Fruit fly (Drosophila melanogaster): ENCODE data around the gene CG8036.

CG8036 gene

DNA sequence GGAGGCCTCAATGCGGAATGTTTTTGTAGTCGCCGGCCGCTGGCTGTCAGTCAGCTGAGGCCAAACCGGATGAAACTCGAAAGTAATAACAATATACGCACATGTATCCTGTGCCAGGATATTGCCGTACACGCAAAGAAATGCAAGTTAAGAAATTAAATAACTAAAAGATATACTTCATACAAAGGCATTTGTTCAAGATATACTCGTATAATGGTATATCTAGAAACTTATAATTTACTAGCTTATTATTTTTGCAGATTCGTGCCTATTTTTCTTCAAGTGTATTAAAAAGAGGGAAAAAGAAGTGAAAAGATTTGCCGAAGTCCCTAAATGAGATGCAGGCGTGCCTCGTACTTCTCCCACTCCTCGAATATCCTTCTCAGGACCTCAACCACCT is 15.6 kb downstream of the CG8036 start (continued):
- no peak for TF ChIP-seq salm (tag; optimal IDR thresholded peaks at IDR 0.05)
- no peak for TF ChIP-seq MBD-R2 (GFP tag; IDR thresholded peaks at IDR 0.05)
- no peak for TF ChIP-seq fu2 (GFP tag; optimal IDR thresholded peaks at IDR 0.05)
- TF ChIP-seq CG10959 (GFP tag; IDR thresholded peaks at IDR 0.05): peak; percentile 42; the same call in 1 of the 2 replicates
- TF ChIP-seq sens-2 (GFP tag; IDR thresholded peaks at IDR 0.05): no peak
- no peak for TF ChIP-seq CG42726 (GFP tag; IDR thresholded peaks at IDR 0.05; ENCODE audit: partially characterized antibody)
- TF ChIP-seq Ptx1 (GFP tag; IDR thresholded peaks at IDR 0.05): no peak
- TF ChIP-seq luna (GFP tag; optimal IDR thresholded peaks at IDR 0.05): no peak
- TF ChIP-seq CG3065 (GFP tag; optimal IDR thresholded peaks at IDR 0.05): no peak
- no peak for TF ChIP-seq cato (GFP tag; optimal IDR thresholded peaks at IDR 0.05; ENCODE audit: borderline replicate concordance)
- no peak for TF ChIP-seq Sox100B (GFP tag; optimal IDR thresholded peaks at IDR 0.05)
- TF ChIP-seq tio (GFP tag; optimal IDR thresholded peaks at IDR 0.05): no peak
- TF ChIP-seq CG10543 (GFP tag; optimal IDR thresholded peaks at IDR 0.05): no peak
- TF ChIP-seq CG4404 (GFP tag; IDR thresholded peaks at IDR 0.05): peak; percentile 65
- peak; percentile 58 for TF ChIP-seq CG7271 (tag; optimal IDR thresholded peaks at IDR 0.05)
- no peak for TF ChIP-seq Fer2 (tag; optimal IDR thresholded peaks at IDR 0.05)
- no peak for TF ChIP-seq CG11723 (GFP tag; optimal IDR thresholded peaks at IDR 0.05)
- TF ChIP-seq zen2 (GFP tag; IDR thresholded peaks at IDR 0.05; ENCODE audit: partially characterized antibody): no peak
- no peak for TF ChIP-seq dpn (GFP tag; optimal IDR thresholded peaks at IDR 0.05)
- peak; percentile 66 for TF ChIP-seq CG15696 (tag; optimal IDR thresholded peaks at IDR 0.05)
- TF ChIP-seq Max (GFP tag; optimal IDR thresholded peaks at IDR 0.05): no peak
- TF ChIP-seq D (optimal IDR thresholded peaks at IDR 0.05): no peak
- no peak for TF ChIP-seq D (GFP tag; optimal IDR thresholded peaks at IDR 0.05)
- no peak for TF ChIP-seq Nf-YA (GFP tag; IDR thresholded peaks at IDR 0.05)
- TF ChIP-seq CG15479 (GFP tag; optimal IDR thresholded peaks at IDR 0.05): peak; percentile 67
- no peak for TF ChIP-seq ewg (GFP tag; optimal IDR thresholded peaks at IDR 0.05)
- no peak for TF ChIP-seq fd96Cb (tag; optimal IDR thresholded peaks at IDR 0.05)

DNA sequence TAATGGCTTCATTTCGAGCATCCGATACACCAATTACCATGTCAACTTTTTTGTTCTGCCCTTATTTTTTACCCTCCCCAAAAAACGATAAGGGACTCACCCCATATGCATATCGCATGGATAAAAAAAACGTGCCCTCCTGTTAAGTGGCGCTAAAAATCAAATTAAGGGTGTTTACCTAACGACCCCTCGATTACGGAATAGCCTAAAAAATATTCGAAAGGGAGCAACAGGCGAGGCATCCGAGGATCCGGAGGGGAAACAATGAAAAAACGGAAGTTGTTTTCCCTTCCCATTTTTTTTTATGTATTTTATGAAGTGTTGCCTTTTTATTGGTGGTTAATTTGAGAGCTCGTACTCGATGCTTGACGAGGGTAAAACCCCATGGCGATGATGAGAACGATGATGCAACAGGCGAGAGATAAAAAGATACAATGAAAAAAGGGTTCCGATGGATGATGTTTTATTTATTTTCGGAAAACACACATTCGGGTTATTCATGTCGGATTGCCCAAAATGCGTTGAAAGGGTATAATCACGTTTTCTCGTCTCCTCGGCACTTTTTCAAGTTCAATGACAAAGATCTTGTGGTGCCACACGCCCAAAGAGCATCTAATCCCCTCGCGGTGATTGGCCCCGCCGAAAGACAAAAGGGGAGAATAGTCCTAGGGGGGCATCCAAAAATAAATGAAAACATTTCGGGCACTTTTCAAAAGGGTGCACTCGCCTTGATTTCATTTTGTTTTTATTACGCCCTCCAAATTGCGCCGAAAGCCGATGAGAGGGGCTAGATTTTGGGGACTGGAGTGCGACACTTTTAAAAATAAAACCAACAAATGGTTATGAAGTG is 16.9 kb downstream of the CG8036 start, which contains the start of gene CG44227:
Gene CG44227 (minus strand): TSS at position 849 of the 850 bp plus-strand sequence.
- TF ChIP-seq CG11093 (GFP tag; IDR thresholded peaks at IDR 0.05) (no peak), tx (GFP tag; optimal IDR thresholded peaks at IDR 0.05) (no peak), schlank (tag; optimal IDR thresholded peaks at IDR 0.05) (no peak), insv (GFP tag; optimal IDR thresholded peaks at IDR 0.05) (no peak), luna (GFP tag; optimal IDR thresholded peaks at IDR 0.05) (no peak), crol (GFP tag; IDR thresholded peaks at IDR 0.05) (no peak), CG12659 (GFP tag; optimal IDR thresholded peaks at IDR 0.05) (no peak), CG11085 (GFP tag; IDR thresholded peaks at IDR 0.05) (no peak), CG12942 (GFP tag; optimal IDR thresholded peaks at IDR 0.05) (no peak), CG2129 (GFP tag; IDR thresholded peaks at IDR 0.05; ENCODE audit: partially characterized antibody) (no peak), CG18262 (tag; optimal IDR thresholded peaks at IDR 0.05) (no peak), grn (GFP tag; optimal IDR thresholded peaks at IDR 0.05) (peak; percentile 3), Nf-YB (GFP tag; optimal IDR thresholded peaks at IDR 0.05) (peak; percentile 90), btn (GFP tag; optimal IDR thresholded peaks at IDR 0.05) (no peak), CG6791 (GFP tag; IDR thresholded peaks at IDR 0.05; ENCODE audit: partially characterized antibody) (no peak), CG1602 (GFP tag; optimal IDR thresholded peaks at IDR 0.05) (no peak), CG7839 (tag; optimal IDR thresholded peaks at IDR 0.05) (no peak), Pdp1 (GFP tag; optimal IDR thresholded peaks at IDR 0.05) (peak in 1 of 2 experiments; percentile 10), D19A (tag; optimal IDR thresholded peaks at IDR 0.05) (peak; percentile 68), cas (GFP tag; IDR thresholded peaks at IDR 0.05) (no peak), YL-1 (GFP tag; optimal IDR thresholded peaks at IDR 0.05) (no peak), caup (GFP tag; optimal IDR thresholded peaks at IDR 0.05; ENCODE audit: severe bottlenecking) (no peak), B-H1 (GFP tag; IDR thresholded peaks at IDR 0.05) (no peak), CG12391 (tag; optimal IDR thresholded peaks at IDR 0.05) (no peak)

Measured in whole organism, embryonic.